Fruit fly (Drosophila melanogaster) whole organism, prepupa: ENCODE measurements around the gene par-6.

Experiments
- CG10631 ChIP-seq: fragments of 200-800 bp; sonication (Bioruptor generic); optimal IDR thresholded peaks from 2 replicates; lab custom pipeline; 2016; ENCODE audit warnings: missing biosample characterization, missing genetic modification characterization
- CG10669 ChIP-seq: fragments of 200-800 bp; sonication (Bioruptor generic); optimal IDR thresholded peaks from 3 replicates; lab custom pipeline; 2018; ENCODE audit warnings: missing biosample characterization, mild to moderate bottlenecking, missing genetic modification characterization, moderate library complexity
- CG11294 ChIP-seq: fragments of 200-800 bp; sonication (Bioruptor generic); IDR thresholded peaks from 2 replicates; pipeline ENCODE4 v1.3.6; 2022; ENCODE audit warnings: missing biosample characterization, missing genetic modification characterization
- CG11762 ChIP-seq: fragments of 200-800 bp; sonication (Bioruptor generic); optimal IDR thresholded peaks from 3 replicates; lab custom pipeline; 2016; ENCODE audit warnings: missing biosample characterization, missing genetic modification characterization; ENCODE audit not compliant: insufficient read depth
- CG11902 ChIP-seq: fragments of 200-800 bp; sonication (Bioruptor generic); optimal IDR thresholded peaks from 3 replicates; lab custom pipeline; 2016; ENCODE audit warnings: missing biosample characterization, missing genetic modification characterization
- CG15336 ChIP-seq: fragments of 200-800 bp; sonication (Bioruptor generic); IDR thresholded peaks from 2 replicates; pipeline ENCODE4 v1.3.6; 2022; ENCODE audit warnings: missing biosample characterization, missing genetic modification characterization
- CG1621 ChIP-seq: fragments of 200-800 bp; sonication (Bioruptor generic); optimal IDR thresholded peaks from 3 replicates; lab custom pipeline; 2018; ENCODE audit warnings: missing biosample characterization, mild to moderate bottlenecking, missing genetic modification characterization
- CG16779 ChIP-seq: fragments of 200-800 bp; sonication (Bioruptor generic); optimal IDR thresholded peaks from 3 replicates; lab custom pipeline; 2017; ENCODE audit warnings: missing biosample characterization, mild to moderate bottlenecking, missing genetic modification characterization
- CG3032 ChIP-seq: fragments of 200-800 bp; optimal IDR thresholded peaks from 2 replicates; lab custom pipeline; 2019; ENCODE audit warnings: missing biosample characterization, mild to moderate bottlenecking, missing genetic modification characterization, moderate library complexity
- CG32006 ChIP-seq: fragments of 200-800 bp; sonication (Bioruptor generic); optimal IDR thresholded peaks from 3 replicates; lab custom pipeline; 2017; ENCODE audit warnings: missing biosample characterization, mild to moderate bottlenecking, missing genetic modification characterization
- CG3919 ChIP-seq: fragments of 200-800 bp; sonication (Bioruptor generic); optimal IDR thresholded peaks from 3 replicates; lab custom pipeline; 2016; ENCODE audit warnings: missing biosample characterization, missing genetic modification characterization
- CG4318 ChIP-seq: fragments of 200-800 bp; sonication (Bioruptor generic); optimal IDR thresholded peaks from 3 replicates; lab custom pipeline; 2017; ENCODE audit warnings: missing biosample characterization, mild to moderate bottlenecking, missing genetic modification characterization
- CG6163 ChIP-seq: fragments of 200-800 bp; sonication (Bioruptor generic); IDR thresholded peaks from 3 replicates; pipeline ENCODE4 v1.3.6; 2022; ENCODE audit warnings: missing biosample characterization, missing genetic modification characterization
- CG6276 ChIP-seq: fragments of 200-800 bp; sonication (Bioruptor generic); optimal IDR thresholded peaks from 2 replicates; lab custom pipeline; 2017; ENCODE audit warnings: missing biosample characterization, mild to moderate bottlenecking, missing genetic modification characterization
- CG6854 ChIP-seq: fragments of 200-800 bp; sonication (Bioruptor generic); optimal IDR thresholded peaks from 2 replicates; lab custom pipeline; 2017; ENCODE audit warnings: missing biosample characterization, mild to moderate bottlenecking, missing genetic modification characterization
- CG8119 ChIP-seq: fragments of 200-800 bp; sonication (Bioruptor generic); IDR thresholded peaks from 3 replicates; pipeline ENCODE4 v1.3.6; 2022; ENCODE audit warnings: missing biosample characterization, missing genetic modification characterization
- CG8319 ChIP-seq: fragments of 200-800 bp; sonication (Bioruptor generic); optimal IDR thresholded peaks from 3 replicates; lab custom pipeline; 2016; ENCODE audit warnings: missing biosample characterization, missing genetic modification characterization
- CG8632 ChIP-seq: fragments of 200-800 bp; sonication (Bioruptor generic); optimal IDR thresholded peaks from 3 replicates; lab custom pipeline; 2016; ENCODE audit warnings: missing biosample characterization, missing genetic modification characterization
- Eip75B ChIP-seq: fragments of 200-800 bp; sonication (Bioruptor generic); optimal IDR thresholded peaks from 3 replicates; lab custom pipeline; 2016; ENCODE audit warnings: missing biosample characterization, missing genetic modification characterization
- Eip78C ChIP-seq: fragments of 200-800 bp; sonication (Bioruptor generic); peaks from one replicate; lab custom pipeline; 2016; ENCODE audit warnings: missing biosample characterization, missing genetic modification characterization
- Eip93F ChIP-seq: fragments of 200-800 bp; sonication (Bioruptor generic); optimal IDR thresholded peaks from 2 replicates; lab custom pipeline; 2016; ENCODE audit warnings: missing biosample characterization, mild to moderate bottlenecking, missing genetic modification characterization
- Ets21C ChIP-seq: fragments of 200-800 bp; sonication (Bioruptor generic); optimal IDR thresholded peaks from 3 replicates; lab custom pipeline; 2016; ENCODE audit warnings: missing biosample characterization, missing genetic modification characterization
- Ets96B ChIP-seq: fragments of 200-800 bp; optimal IDR thresholded peaks from 2 replicates; lab custom pipeline; 2019; ENCODE audit warnings: missing biosample characterization, mild to moderate bottlenecking, missing genetic modification characterization, moderate library complexity
- Gug ChIP-seq: fragments of 200-800 bp; sonication (Bioruptor generic); IDR thresholded peaks from 2 replicates; pipeline ENCODE4 v1.3.6; 2022; ENCODE audit warnings: missing biosample characterization, missing genetic modification characterization
- Hr39 ChIP-seq: fragments of 200-800 bp; sonication (Bioruptor generic); optimal IDR thresholded peaks from 2 replicates; lab custom pipeline; 2016; ENCODE audit warnings: missing biosample characterization, missing genetic modification characterization
- Hr4 ChIP-seq: fragments of 200-800 bp; sonication (Bioruptor generic); optimal IDR thresholded peaks from 3 replicates; lab custom pipeline; 2016; ENCODE audit warnings: missing biosample characterization, missing genetic modification characterization
- Lpt ChIP-seq: fragments of 200-800 bp; sonication (Bioruptor generic); optimal IDR thresholded peaks from 3 replicates; lab custom pipeline; 2016; ENCODE audit warnings: missing biosample characterization, missing genetic modification characterization
- OdsH ChIP-seq: fragments of 200-800 bp; sonication (Bioruptor generic); optimal IDR thresholded peaks from 3 replicates; lab custom pipeline; 2016; ENCODE audit warnings: missing biosample characterization, missing genetic modification characterization
- Sox102F ChIP-seq: fragments of 200-800 bp; sonication (Bioruptor generic); optimal IDR thresholded peaks from 2 replicates; lab custom pipeline; 2016; ENCODE audit warnings: missing biosample characterization, mild to moderate bottlenecking, missing genetic modification characterization
- Sox14 ChIP-seq: fragments of 200-800 bp; sonication (Bioruptor generic); optimal IDR thresholded peaks from 3 replicates; lab custom pipeline; 2016; ENCODE audit warnings: missing biosample characterization, missing genetic modification characterization
- acj6 ChIP-seq: fragments of 200-800 bp; sonication (Bioruptor generic); optimal IDR thresholded peaks from 3 replicates; lab custom pipeline; 2016; ENCODE audit warnings: missing biosample characterization, missing genetic modification characterization
- cyc ChIP-seq: fragments of 200-800 bp; sonication (Bioruptor generic); optimal IDR thresholded peaks from 3 replicates; lab custom pipeline; 2016; ENCODE audit warnings: missing biosample characterization, missing genetic modification characterization
- dac ChIP-seq: fragments of 200-800 bp; sonication (Bioruptor generic); optimal IDR thresholded peaks from 2 replicates; lab custom pipeline; 2017; ENCODE audit warnings: missing biosample characterization, mild to moderate bottlenecking, missing genetic modification characterization
- dsx ChIP-seq: fragments of 200-800 bp; optimal IDR thresholded peaks from 3 replicates; lab custom pipeline; 2019; ENCODE audit warnings: missing biosample characterization, mild to moderate bottlenecking, missing genetic modification characterization, moderate library complexity; ENCODE audit not compliant: poor library complexity, severe bottlenecking
- fd59A ChIP-seq: fragments of 200-800 bp; sonication (Bioruptor generic); optimal IDR thresholded peaks from 2 replicates; lab custom pipeline; 2017; ENCODE audit warnings: missing biosample characterization, mild to moderate bottlenecking, missing genetic modification characterization, missing genetic modification reagents
- lz ChIP-seq: fragments of 200-800 bp; sonication (Bioruptor generic); optimal IDR thresholded peaks from 3 replicates; lab custom pipeline; 2016; ENCODE audit warnings: missing biosample characterization, missing genetic modification characterization
- net ChIP-seq: fragments of 200-800 bp; sonication (Bioruptor generic); optimal IDR thresholded peaks from 3 replicates; lab custom pipeline; 2016; ENCODE audit warnings: missing biosample characterization, missing genetic modification characterization
- pdm3 ChIP-seq: fragments of 200-800 bp; sonication (Bioruptor generic); optimal IDR thresholded peaks from 3 replicates; lab custom pipeline; 2016; ENCODE audit warnings: missing biosample characterization, missing genetic modification characterization
- salr ChIP-seq, 2 experiments: fragments of 200-800 bp; sonication (Bioruptor generic); optimal IDR thresholded peaks; 3 replicates each; lab custom pipeline; 2016 to 2018; ENCODE audit warnings: missing biosample characterization in 2 of 2, missing genetic modification characterization in 2 of 2, mild to moderate bottlenecking in 1 of 2
- spab ChIP-seq: fragments of 200-800 bp; sonication (Bioruptor generic); optimal IDR thresholded peaks from 2 replicates; lab custom pipeline; 2017; ENCODE audit warnings: missing biosample characterization, mild to moderate bottlenecking, missing genetic modification characterization, missing genetic modification reagents
- ss ChIP-seq, 2 experiments: fragments of 200-800 bp; sonication (Bioruptor generic); optimal IDR thresholded peaks; 2 replicates in 1 of 2; 3 replicates in 1 of 2; lab custom pipeline; 2017 to 2018; ENCODE audit warnings: mild to moderate bottlenecking in 2 of 2, missing biosample characterization in 2 of 2, missing genetic modification characterization in 2 of 2, moderate library complexity in 1 of 2
- svp ChIP-seq: fragments of 200-800 bp; sonication (Bioruptor generic); peaks from one replicate; lab custom pipeline; 2016; ENCODE audit warnings: missing biosample characterization, missing genetic modification characterization
- topi ChIP-seq: fragments of 200-800 bp; sonication (Bioruptor generic); optimal IDR thresholded peaks from 3 replicates; lab custom pipeline; 2016; ENCODE audit warnings: missing biosample characterization, missing genetic modification characterization
- vri ChIP-seq: fragments of 200-800 bp; sonication (Bioruptor generic); optimal IDR thresholded peaks from 3 replicates; lab custom pipeline; 2016; ENCODE audit warnings: missing biosample characterization, mild to moderate bottlenecking, missing genetic modification characterization

Gene par-6

DNA sequence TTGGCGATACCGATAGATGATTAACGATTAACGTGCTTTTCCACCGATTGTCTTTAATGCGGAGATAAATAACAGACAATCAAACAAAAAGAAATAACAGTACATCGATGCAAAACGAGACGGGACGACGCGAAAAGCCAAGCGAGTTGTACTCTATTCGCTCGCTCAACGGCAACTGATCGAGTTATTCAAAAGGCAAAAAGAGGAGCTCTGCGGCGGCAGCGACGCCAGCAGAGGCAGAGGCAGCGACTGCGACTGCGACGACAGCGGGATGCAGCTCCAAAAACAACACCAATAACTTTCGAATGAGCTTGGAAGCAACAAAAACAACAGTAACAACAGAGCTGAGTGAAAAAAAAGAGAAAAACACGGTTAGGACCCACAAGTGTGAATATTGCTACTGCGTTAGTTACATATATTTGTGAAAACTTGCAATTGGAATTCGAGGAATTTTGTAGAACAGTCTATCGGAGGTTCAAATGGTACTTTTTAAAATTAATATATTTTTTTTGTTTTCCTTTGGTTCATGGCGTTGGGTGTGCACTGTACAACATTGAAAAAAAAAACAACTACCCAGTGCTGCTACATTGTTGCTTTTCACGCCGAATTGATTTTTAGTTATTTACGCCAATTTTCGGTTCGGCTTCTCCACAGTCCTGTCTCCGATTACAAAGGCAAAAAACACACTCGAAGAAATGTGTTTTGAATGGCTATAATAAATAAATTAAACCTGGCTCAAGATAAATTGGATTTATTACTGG, 20.2 kb upstream of the par-6 start (continued):
- TF ChIP-seq pdm3 (GFP tag; lab: Kevin White, UChicago), result peak; percentile 95
- TF ChIP-seq Hr4, result peak; percentile 93
- TF ChIP-seq dsx (GFP tag; lab: Kevin White, UChicago), result peak; percentile 99
- peak; percentile 90 for TF ChIP-seq Sox102F (GFP tag; lab: Kevin White, UChicago)
- TF ChIP-seq CG3919 (GFP tag; lab: Kevin White, UChicago), result peak; percentile 96
- TF ChIP-seq CG3032 (tag; lab: Kevin White, UChicago), result peak; percentile 85
- peak; percentile 95 for TF ChIP-seq CG10631
- peak; percentile 89 for TF ChIP-seq spab (GFP tag; lab: Kevin White, UChicago)
- TF ChIP-seq topi (GFP tag; lab: Kevin White, UChicago), result peak; percentile 96
- TF ChIP-seq CG8119 (GFP tag; lab: Robert Waterston, UW), result peak; percentile 98
- TF ChIP-seq acj6 (GFP tag; lab: Kevin White, UChicago), result peak; percentile 93
- TF ChIP-seq Gug, result peak; percentile 93
- peak; percentile 92 for TF ChIP-seq CG8632 (GFP tag; lab: Kevin White, UChicago)
- TF ChIP-seq cyc (GFP tag; lab: Kevin White, UChicago), result peak; percentile 91
- peak; percentile 94 for TF ChIP-seq Lpt (GFP tag; lab: Kevin White, UChicago)
- peak; percentile 97 for TF ChIP-seq CG6163 (GFP tag; lab: Robert Waterston, UW)
- TF ChIP-seq CG6854, result peak; percentile 92
- TF ChIP-seq CG11294, result peak; percentile 89
- peak; percentile 92 for TF ChIP-seq Sox14 (GFP tag; lab: Kevin White, UChicago)
- TF ChIP-seq Ets21C (GFP tag; lab: Kevin White, UChicago), result peak; percentile 81
- TF ChIP-seq CG15336 (GFP tag; lab: Robert Waterston, UW), result peak; percentile 95
- TF ChIP-seq Eip75B, result peak; percentile 95
- peak; percentile 85 for TF ChIP-seq dac (GFP tag; lab: Kevin White, UChicago)
- peak; percentile 90 for TF ChIP-seq Hr39 (GFP tag; lab: Kevin White, UChicago)
- TF ChIP-seq Eip93F (GFP tag; lab: Kevin White, UChicago), result peak; percentile 92
- TF ChIP-seq vri, result peak; percentile 88

DNA sequence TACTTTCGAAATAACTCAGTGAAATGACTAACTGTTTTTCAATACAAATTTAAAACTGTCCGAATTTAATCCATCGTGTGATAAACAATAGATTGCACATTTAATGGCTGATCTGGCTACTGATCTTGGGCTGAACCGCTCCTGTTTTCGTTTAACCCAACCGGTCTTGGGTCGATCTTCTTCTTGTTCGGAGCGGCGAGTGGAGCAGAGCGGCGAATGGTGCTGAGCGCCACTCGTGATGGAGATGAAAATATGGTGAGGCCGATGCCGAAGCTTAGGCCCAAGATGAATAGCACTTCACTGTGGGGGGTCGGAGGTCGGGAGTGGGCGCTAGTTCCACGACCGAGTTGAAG, 19.7 kb upstream of the par-6 start:
- TF ChIP-seq CG10631, result no peak
- no peak for TF ChIP-seq CG8319 (GFP tag; lab: Kevin White, UChicago)
- no peak for TF ChIP-seq pdm3 (GFP tag; lab: Kevin White, UChicago)
- no peak for TF ChIP-seq Hr4
- no peak for TF ChIP-seq CG11762 (GFP tag; lab: Kevin White, UChicago)
- no peak for TF ChIP-seq spab (GFP tag; lab: Kevin White, UChicago)
- TF ChIP-seq lz (GFP tag; lab: Kevin White, UChicago), result no peak
- TF ChIP-seq Hr39 (GFP tag; lab: Kevin White, UChicago), result no peak
- no peak for TF ChIP-seq OdsH (GFP tag; lab: Kevin White, UChicago)
- no peak for TF ChIP-seq CG1621 (tag; lab: Kevin White, UChicago)

DNA sequence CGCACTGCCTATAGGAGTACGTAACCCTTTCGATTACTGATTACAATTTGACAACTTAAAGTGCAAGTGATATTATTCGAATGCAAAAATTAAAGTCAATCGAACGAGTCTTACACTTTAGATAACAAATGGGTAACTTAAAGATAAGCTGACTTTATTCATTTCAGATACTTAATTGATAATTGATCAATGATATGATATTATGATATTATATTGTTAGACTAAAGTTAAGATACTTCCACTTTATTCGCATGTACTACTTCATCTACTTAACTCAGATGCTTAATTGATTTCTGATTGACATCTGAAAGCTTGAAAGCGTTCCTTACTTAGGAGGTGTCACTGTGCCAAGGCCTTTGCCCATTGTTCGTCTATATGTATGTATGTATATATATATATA, 17.0 kb upstream of the par-6 start:
- TF ChIP-seq fd59A (GFP tag; lab: Kevin White, UChicago) (peak; percentile 27), vri (no peak), Ets96B (tag; lab: Kevin White, UChicago) (peak; percentile 26), pdm3 (GFP tag; lab: Kevin White, UChicago) (peak; percentile 2), CG10669 (GFP tag; lab: Kevin White, UChicago) (peak; percentile 41), CG11294 (no peak), CG15336 (GFP tag; lab: Robert Waterston, UW) (0 out of 2 replicates have a peak, but pooled peaks have one; percentile 17), Lpt (GFP tag; lab: Kevin White, UChicago) (no peak), net (GFP tag; lab: Kevin White, UChicago) (peak; percentile 19), acj6 (GFP tag; lab: Kevin White, UChicago) (peak; percentile 53), topi (GFP tag; lab: Kevin White, UChicago) (no peak), spab (GFP tag; lab: Kevin White, UChicago) (peak; percentile 21), CG32006 (GFP tag; lab: Kevin White, UChicago) (peak; percentile 60), ss (GFP tag; optimal IDR thresholded peaks at IDR 0.05; lab: Kevin White, UChicago) (peak; percentile 14 to 53), Gug (0 out of 2 replicates have a peak, but pooled peaks have one; percentile 14), Eip78C (GFP tag; lab: Kevin White, UChicago) (peak; percentile 82), CG6276 (peak; percentile 66), CG3032 (tag; lab: Kevin White, UChicago) (peak; percentile 41), CG4318 (GFP tag; lab: Kevin White, UChicago) (peak; percentile 29), CG16779 (peak; percentile 35), svp (peak; percentile 55), CG3919 (GFP tag; lab: Kevin White, UChicago) (peak; percentile 37), salr (GFP tag; optimal IDR thresholded peaks at IDR 0.05; lab: Kevin White, UChicago) (peak in 1 of 2 experiments; percentile 16), OdsH (GFP tag; lab: Kevin White, UChicago) (peak; percentile 23), CG8119 (GFP tag; lab: Robert Waterston, UW) (peak; percentile 48; the same call in 2 of the 3 replicates), CG11902 (GFP tag; lab: Kevin White, UChicago) (no peak)
